Worm (Caenorhabditis elegans) whole organism, young adult: ENCODE results near the gene set-17.

Source experiments
- B0035.1 ChIP-seq: sonication (generic microtip); optimal IDR thresholded peaks from 2 replicates; lab custom pipeline; 2016; ENCODE audit warnings: missing genetic modification characterization, mild to moderate bottlenecking, missing compliant biosample characterization, missing genotype, missing genetic modification reagents
- C17E4.6 ChIP-seq: fragments of 200-800 bp; sonication (Bioruptor generic); IDR thresholded peaks from 2 replicates; pipeline ENCODE4 v1.3.6; 2022; ENCODE audit warnings: missing genetic modification reagents, missing genetic modification characterization, missing compliant biosample characterization
- D2030.7 ChIP-seq: fragments of 200-800 bp; sonication (Bioruptor generic); IDR thresholded peaks from 2 replicates; pipeline ENCODE4 v1.3.6; 2022; ENCODE audit warnings: missing genetic modification reagents, missing genetic modification characterization, missing compliant biosample characterization
- F55B11.4 ChIP-seq: sonication (generic microtip); optimal IDR thresholded peaks from 2 replicates; lab custom pipeline; 2016; ENCODE audit warnings: missing compliant biosample characterization, missing genetic modification characterization, borderline replicate concordance; ENCODE audit not compliant: insufficient read depth
- K11D2.4 ChIP-seq: fragments of 200-800 bp; sonication (Bioruptor generic); IDR thresholded peaks from 2 replicates; pipeline ENCODE4 v1.3.6; 2022; ENCODE audit warnings: missing genetic modification reagents, missing genetic modification characterization, missing compliant biosample characterization
- attf-6 ChIP-seq: fragments of 200-800 bp; sonication (Bioruptor generic); IDR thresholded peaks from 2 replicates; pipeline ENCODE4 v1.3.6; 2022; ENCODE audit warnings: missing genetic modification reagents, missing genetic modification characterization, missing compliant biosample characterization
- bed-2 ChIP-seq: fragments of 200-800 bp; sonication (Bioruptor generic); IDR thresholded peaks from 2 replicates; pipeline ENCODE4 v1.3.6; 2022; ENCODE audit warnings: missing genetic modification reagents, missing genetic modification characterization, missing compliant biosample characterization
- ccch-3 ChIP-seq: fragments of 200-800 bp; sonication (Bioruptor generic); optimal IDR thresholded peaks from 2 replicates; lab custom pipeline; 2018; ENCODE audit warnings: mild to moderate bottlenecking, missing genetic modification characterization, missing compliant biosample characterization
- cebp-1 ChIP-seq, 2 experiments: fragments of 200-800 bp in 1 of 2; sonication (Bioruptor generic) in 1 of 2; sonication (generic microtip) in 1 of 2; IDR thresholded peaks in 1 of 2; optimal IDR thresholded peaks in 1 of 2; 2 replicates each; pipeline versions ENCODE4 v1.3.6 to Lab custom; 2017 to 2022; ENCODE audit warnings: missing compliant biosample characterization in 2 of 2, missing genetic modification characterization in 2 of 2, mild to moderate bottlenecking in 1 of 2, missing genetic modification reagents in 1 of 2, moderate library complexity in 1 of 2
- ceh-100 ChIP-seq: fragments of 200-800 bp; sonication (Bioruptor generic); IDR thresholded peaks from 2 replicates; pipeline ENCODE4 v1.3.6; 2022; ENCODE audit warnings: missing genetic modification reagents, missing genetic modification characterization, missing compliant biosample characterization
- ceh-40 ChIP-seq: fragments of 200-800 bp; sonication (Bioruptor generic); IDR thresholded peaks from 2 replicates; pipeline ENCODE4 v1.3.6; 2022; ENCODE audit warnings: missing genetic modification characterization, missing compliant biosample characterization
- die-1 ChIP-seq: sonication (generic microtip); optimal IDR thresholded peaks from 2 replicates; lab custom pipeline; 2016; ENCODE audit warnings: missing genotype, mild to moderate bottlenecking, missing genetic modification characterization, missing compliant biosample characterization
- efl-1 ChIP-seq: fragments of 150-350 bp; optimal IDR thresholded peaks from 2 replicates; lab custom pipeline; 2014; ENCODE audit warnings: missing biosample characterization, missing genetic modification reagents, missing genetic modification characterization
- ekl-4 ChIP-seq: fragments of 200-800 bp; sonication (Bioruptor generic); IDR thresholded peaks from 2 replicates; pipeline ENCODE4 v1.3.6; 2022; ENCODE audit warnings: missing genetic modification reagents, missing genetic modification characterization, missing compliant biosample characterization
- gei-17 ChIP-seq: fragments of 200-800 bp; sonication (Bioruptor generic); optimal IDR thresholded peaks from 2 replicates; lab custom pipeline; 2018; ENCODE audit warnings: mild to moderate bottlenecking, missing genetic modification characterization, missing compliant biosample characterization
- him-1 ChIP-seq: sonication (generic microtip); optimal IDR thresholded peaks from 2 replicates; lab custom pipeline; 2016; ENCODE audit warnings: missing genotype, missing genetic modification reagents, missing genetic modification characterization, missing compliant biosample characterization
- hlh-26 ChIP-seq: fragments of 200-800 bp; sonication (Bioruptor generic); conservative IDR thresholded peaks from 2 replicates; pipeline ENCODE4 v1.3.6; 2022; ENCODE audit warnings: missing genetic modification reagents, missing genetic modification characterization, missing compliant biosample characterization
- hmg-1.2 ChIP-seq: fragments of 200-800 bp; sonication (Bioruptor generic); IDR thresholded peaks from 2 replicates; pipeline ENCODE4 v1.3.6; 2022; ENCODE audit warnings: missing genetic modification reagents, missing genetic modification characterization, missing compliant biosample characterization
- hsf-1 ChIP-seq: fragments of 200-800 bp; sonication (Bioruptor generic); IDR thresholded peaks from 2 replicates; pipeline ENCODE4 v1.3.6; 2022; ENCODE audit warnings: missing genetic modification reagents, missing genetic modification characterization, missing compliant biosample characterization
- lag-1 ChIP-seq: fragments of 200-800 bp; sonication (Bioruptor generic); IDR thresholded peaks from 2 replicates; pipeline ENCODE4 v1.3.6; 2022; ENCODE audit warnings: missing genetic modification reagents, missing genetic modification characterization, missing compliant biosample characterization
- lin-54 ChIP-seq: fragments of 200-800 bp; sonication (Bioruptor generic); optimal IDR thresholded peaks from 2 replicates; lab custom pipeline; 2018; ENCODE audit warnings: mild to moderate bottlenecking, missing genetic modification characterization, missing compliant biosample characterization
- madf-3 ChIP-seq: fragments of 200-800 bp; sonication (Bioruptor generic); IDR thresholded peaks from 2 replicates; pipeline ENCODE4 v1.3.6; 2022; ENCODE audit warnings: missing genetic modification reagents, missing genetic modification characterization, missing compliant biosample characterization
- madf-6 ChIP-seq: fragments of 200-800 bp; sonication (Bioruptor generic); IDR thresholded peaks from 2 replicates; pipeline ENCODE4 v1.3.6; 2022; ENCODE audit warnings: missing genetic modification reagents, missing genetic modification characterization, missing compliant biosample characterization
- mes-4 ChIP-seq: sonication (generic microtip); optimal IDR thresholded peaks from 2 replicates; lab custom pipeline; 2016; ENCODE audit warnings: missing genotype, missing genetic modification characterization, missing compliant biosample characterization
- nhr-80 ChIP-seq: sonication (generic microtip); optimal IDR thresholded peaks from 2 replicates; lab custom pipeline; 2016; ENCODE audit warnings: missing genetic modification characterization, missing compliant biosample characterization
- pbrm-1 ChIP-seq: fragments of 200-800 bp; sonication (Bioruptor generic); IDR thresholded peaks from 2 replicates; pipeline ENCODE4 v1.3.6; 2022; ENCODE audit warnings: missing genetic modification reagents, missing genetic modification characterization, missing compliant biosample characterization
- rcor-1 ChIP-seq: fragments of 200-800 bp; sonication (Bioruptor generic); IDR thresholded peaks from 2 replicates; pipeline ENCODE4 v1.3.6; 2022; ENCODE audit warnings: missing genetic modification reagents, missing genetic modification characterization, missing compliant biosample characterization
- rec-8 ChIP-seq, 2 experiments: sonication (generic microtip); optimal IDR thresholded peaks; 2 replicates each; lab custom pipeline; 2016; ENCODE audit warnings: mild to moderate bottlenecking in 2 of 2, missing genetic modification characterization in 2 of 2, missing genetic modification reagents in 2 of 2, missing genotype in 2 of 2, missing biosample characterization in 1 of 2, missing compliant biosample characterization in 1 of 2, moderate library complexity in 1 of 2
- sdz-38 ChIP-seq: sonication (generic microtip); optimal IDR thresholded peaks from 2 replicates; lab custom pipeline; 2016; ENCODE audit warnings: missing genotype, missing genetic modification characterization, missing compliant biosample characterization
- snpc-3.4 ChIP-seq: sonication (generic microtip); optimal IDR thresholded peaks from 2 replicates; lab custom pipeline; 2017; ENCODE audit warnings: missing genetic modification characterization, mild to moderate bottlenecking, missing compliant biosample characterization, antibody characterized with exemption, moderate library complexity, missing genotype, missing genetic modification reagents
- zim-3 ChIP-seq: sonication (generic microtip); optimal IDR thresholded peaks from 2 replicates; lab custom pipeline; 2017; ENCODE audit warnings: mild to moderate bottlenecking, missing genetic modification characterization, moderate library complexity, missing compliant biosample characterization
- ztf-22 ChIP-seq: fragments of 200-800 bp; sonication (Bioruptor generic); optimal IDR thresholded peaks from 2 replicates; lab custom pipeline; 2018; ENCODE audit warnings: mild to moderate bottlenecking, missing genetic modification characterization, moderate library complexity, missing compliant biosample characterization
- ztf-25 ChIP-seq: fragments of 200-800 bp; sonication (Bioruptor generic); IDR thresholded peaks from 2 replicates; pipeline ENCODE4 v1.3.6; 2022; ENCODE audit warnings: missing genetic modification reagents, missing genetic modification characterization, missing compliant biosample characterization
- ztf-28 ChIP-seq: fragments of 200-800 bp; sonication (Bioruptor generic); IDR thresholded peaks from 2 replicates; pipeline ENCODE4 v1.3.6; 2022; ENCODE audit warnings: missing genetic modification reagents, missing genetic modification characterization, missing compliant biosample characterization

set-17 gene

DNA sequence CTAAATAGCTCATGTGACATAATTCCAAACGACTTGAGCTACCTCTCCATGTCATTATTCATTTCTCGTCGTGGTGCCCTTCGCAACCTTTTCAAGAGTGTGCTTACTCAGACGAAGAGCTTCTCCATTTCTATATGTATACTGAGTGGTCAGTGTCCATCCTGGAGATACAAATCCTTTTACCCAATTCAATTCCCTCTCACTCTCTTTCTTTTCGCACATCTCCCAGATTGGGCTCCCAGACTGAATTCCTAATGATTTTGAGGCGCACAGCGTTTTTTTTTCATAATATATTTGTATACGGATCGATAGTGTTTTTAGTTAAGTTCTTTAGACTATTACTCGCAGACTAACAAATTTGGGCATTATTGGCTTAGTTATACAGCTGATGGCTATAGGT is 19.3 kb downstream of the set-17 start:
- TF ChIP-seq B0035.1 (tag; lab: Kevin White, UChicago) = no peak
- TF ChIP-seq efl-1 = no peak
- no peak for TF ChIP-seq him-1 (tag; lab: Kevin White, UChicago)
- TF ChIP-seq, all 124 proteins: peak for 0

DNA sequence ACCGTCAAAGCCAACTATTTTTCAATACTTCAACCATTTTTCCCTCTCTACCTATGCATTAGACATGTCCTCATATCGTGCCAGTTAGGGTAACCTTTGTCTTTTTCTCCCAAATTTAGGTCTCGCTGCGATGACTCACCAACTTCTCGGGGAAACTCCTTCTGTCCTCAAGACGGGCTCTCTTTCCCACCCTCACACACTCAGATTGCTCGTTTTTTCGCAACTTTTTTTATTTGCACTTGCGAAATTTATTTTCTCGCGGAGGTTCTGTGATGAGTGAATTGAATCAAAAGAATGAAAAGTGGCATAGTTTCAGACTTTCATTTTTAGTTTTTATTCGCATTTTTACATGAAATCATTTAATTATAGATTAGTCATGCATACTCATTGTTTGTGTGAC is 20.0 kb downstream of the set-17 start:
- TF ChIP-seq cebp-1 (GFP tag; IDR thresholded peaks at IDR 0.05; lab: Robert Waterston, UW) (no peak), cebp-1 (tag; optimal IDR thresholded peaks at IDR 0.05; lab: Kevin White, UChicago) (peak; percentile 75), B0035.1 (tag; lab: Kevin White, UChicago) (no peak), ztf-28 (GFP tag; lab: Robert Waterston, UW) (no peak)

DNA sequence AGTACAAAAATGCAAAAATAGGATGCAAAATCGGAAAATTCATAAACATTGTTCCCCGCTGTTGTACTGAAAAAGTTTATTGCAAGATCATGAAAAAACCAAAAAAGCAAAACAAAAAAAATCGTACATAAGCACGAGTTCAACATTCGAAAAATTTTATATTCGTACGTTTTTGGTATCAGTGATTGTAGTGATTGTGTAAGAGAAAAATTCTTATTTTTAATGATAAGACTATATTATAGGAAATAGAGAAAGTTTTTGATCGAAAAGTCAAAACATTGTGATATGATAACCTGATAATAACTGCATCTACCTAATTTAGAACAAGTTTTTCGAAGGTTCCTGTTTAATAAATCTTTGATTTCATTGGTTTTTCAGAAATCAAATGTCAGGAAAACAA is 22.9 kb downstream of the set-17 start:
- TF ChIP-seq mes-4 (no peak), ztf-25 (GFP tag; lab: Robert Waterston, UW) (no peak), hmg-1.2 (GFP tag; lab: Robert Waterston, UW) (no peak), ccch-3 (GFP tag; lab: Kevin White, UChicago) (no peak), ceh-40 (GFP tag; lab: Robert Waterston, UW) (no peak), ztf-28 (GFP tag; lab: Robert Waterston, UW) (no peak), rec-8 (tag; optimal IDR thresholded peaks at IDR 0.05; lab: Kevin White, UChicago) (no peak), bed-2 (GFP tag; lab: Robert Waterston, UW) (no peak)

DNA sequence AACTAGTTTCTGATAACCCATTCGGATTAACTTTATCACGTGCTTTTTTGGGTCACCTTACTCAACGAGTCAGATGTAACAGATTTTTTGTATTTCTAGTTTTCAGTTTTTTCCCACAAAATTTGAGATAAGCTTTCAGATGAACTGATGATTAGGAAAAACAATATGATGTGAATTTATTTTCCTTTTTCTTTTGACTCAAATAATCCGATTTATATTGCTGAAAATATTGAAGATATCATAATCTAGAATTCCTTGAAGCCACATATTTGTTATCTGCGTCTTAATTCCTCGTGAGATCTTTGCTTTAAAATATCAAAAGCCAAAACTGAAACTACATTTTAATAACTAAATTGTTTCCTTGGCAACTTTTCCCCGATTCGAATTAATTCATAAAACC is 23.6 kb downstream of the set-17 start:
- TF ChIP-seq die-1 (tag; lab: Kevin White, UChicago) = no peak
- TF ChIP-seq madf-3 (GFP tag; lab: Robert Waterston, UW) = no peak
- TF ChIP-seq D2030.7 (GFP tag; lab: Robert Waterston, UW) = no peak
- TF ChIP-seq lin-54 = no peak
- no peak for TF ChIP-seq F55B11.4 (tag; lab: Kevin White, UChicago)
- no peak for TF ChIP-seq him-1 (tag; lab: Kevin White, UChicago)
- no peak for TF ChIP-seq ztf-22
- TF ChIP-seq K11D2.4 (GFP tag; lab: Robert Waterston, UW) = no peak
- TF ChIP-seq ekl-4 = no peak
- no peak for TF ChIP-seq lag-1
- TF ChIP-seq sdz-38 (tag; lab: Kevin White, UChicago) = no peak
- TF ChIP-seq attf-6 (GFP tag; lab: Robert Waterston, UW) = no peak
- no peak for TF ChIP-seq hlh-26
- no peak for TF ChIP-seq rcor-1 (GFP tag; lab: Robert Waterston, UW)
- no peak for TF ChIP-seq bed-2 (GFP tag; lab: Robert Waterston, UW)
- no peak for TF ChIP-seq madf-6 (GFP tag; lab: Robert Waterston, UW)
- TF ChIP-seq hsf-1 (GFP tag; lab: Robert Waterston, UW) = no peak
- no peak for TF ChIP-seq gei-17 (GFP tag; lab: Kevin White, UChicago)
- no peak for TF ChIP-seq pbrm-1 (GFP tag; lab: Robert Waterston, UW)

DNA sequence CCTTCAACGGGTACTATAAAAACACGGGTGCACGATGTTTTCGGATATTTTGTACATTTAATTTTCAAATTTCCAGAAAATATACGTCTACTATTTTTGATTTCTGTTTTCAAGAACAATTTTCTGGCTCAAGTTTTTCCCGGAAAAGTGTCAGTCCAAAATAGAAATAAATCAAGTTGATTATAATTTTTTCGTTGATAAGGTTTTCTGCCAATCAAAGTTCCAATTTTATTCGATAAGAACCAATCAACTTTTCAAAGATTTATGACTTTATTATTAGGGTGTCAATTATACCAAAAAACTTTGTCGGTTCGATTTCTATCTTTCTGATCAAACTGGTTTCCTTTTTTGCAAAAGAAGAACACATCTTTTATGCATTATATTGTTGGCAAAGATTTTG is 25.6 kb downstream of the set-17 start:
- peak; percentile 49 for TF ChIP-seq nhr-80 (tag; lab: Kevin White, UChicago)
- TF ChIP-seq C17E4.6 (GFP tag; lab: Robert Waterston, UW) = no peak
- no peak for TF ChIP-seq ceh-100 (GFP tag; lab: Robert Waterston, UW)
- no peak for TF ChIP-seq snpc-3.4 (tag; lab: Kevin White, UChicago)
- TF ChIP-seq zim-3 (tag; lab: Kevin White, UChicago) = no peak
